Fruit fly (Drosophila melanogaster) whole organism, embryonic: ENCODE data around the gene CG43850.
A peak's percentile ranks its signal among the peaks of the same experiment; 100 is the strongest.

ENCODE experiments used
- Asciz ChIP-seq: fragments of 200-800 bp; sonication (Bioruptor generic); optimal IDR thresholded peaks from 2 replicates; lab custom pipeline; 2017; ENCODE audit warnings: missing biosample characterization, mild to moderate bottlenecking, missing genetic modification characterization, missing genetic modification reagents
- B-H2 ChIP-seq: fragments of 200-800 bp; sonication (Bioruptor generic); optimal IDR thresholded peaks from 2 replicates; lab custom pipeline; 2018; ENCODE audit warnings: missing biosample characterization, mild to moderate bottlenecking, missing genetic modification characterization
- CG12071 ChIP-seq: fragments of 200-800 bp; sonication (Bioruptor generic); optimal IDR thresholded peaks from 3 replicates; lab custom pipeline; 2018; ENCODE audit warnings: missing biosample characterization, mild to moderate bottlenecking, missing genetic modification characterization
- CG12155 ChIP-seq: fragments of 200-800 bp; sonication (Bioruptor generic); optimal IDR thresholded peaks from 3 replicates; lab custom pipeline; 2016; ENCODE audit warnings: missing biosample characterization, missing genetic modification characterization
- CG15011 ChIP-seq: fragments of 200-800 bp; sonication (Bioruptor generic); optimal IDR thresholded peaks from 3 replicates; lab custom pipeline; 2018; ENCODE audit warnings: missing biosample characterization, mild to moderate bottlenecking, missing genetic modification characterization
- CG15269 ChIP-seq: fragments of 200-800 bp; sonication (Bioruptor generic); optimal IDR thresholded peaks from 2 replicates; lab custom pipeline; 2018; ENCODE audit warnings: missing biosample characterization, mild to moderate bottlenecking, missing genetic modification characterization, moderate library complexity
- CG16779 ChIP-seq: fragments of 200-800 bp; sonication (Bioruptor generic); IDR thresholded peaks from 2 replicates; pipeline ENCODE4 v1.3.6; 2022; ENCODE audit warnings: missing biosample characterization, missing genetic modification characterization
- CG16863 ChIP-seq: fragments of 200-800 bp; sonication (Bioruptor generic); optimal IDR thresholded peaks from 3 replicates; lab custom pipeline; 2016; ENCODE audit warnings: missing biosample characterization, missing genetic modification characterization
- CG17568 ChIP-seq: fragments of 200-800 bp; sonication (Bioruptor generic); optimal IDR thresholded peaks from 2 replicates; lab custom pipeline; 2018; ENCODE audit warnings: missing biosample characterization, mild to moderate bottlenecking, missing genetic modification characterization, moderate library complexity
- CG1792 ChIP-seq: fragments of 200-800 bp; sonication (Bioruptor generic); optimal IDR thresholded peaks from 2 replicates; lab custom pipeline; 2016; ENCODE audit warnings: missing biosample characterization, missing genetic modification characterization
- CG18011 ChIP-seq: fragments of 200-800 bp; sonication (Bioruptor generic); optimal IDR thresholded peaks from 2 replicates; lab custom pipeline; 2017; ENCODE audit warnings: missing biosample characterization, missing genetic modification characterization, mild to moderate bottlenecking, moderate library complexity, missing genotype
- CG18262 ChIP-seq: fragments of 200-800 bp; optimal IDR thresholded peaks from 3 replicates; lab custom pipeline; 2019; ENCODE audit warnings: missing biosample characterization, mild to moderate bottlenecking, missing genetic modification characterization, moderate library complexity
- CG2120 ChIP-seq: fragments of 200-800 bp; sonication (Bioruptor generic); optimal IDR thresholded peaks from 3 replicates; lab custom pipeline; 2016; ENCODE audit warnings: missing biosample characterization, missing genetic modification characterization
- CG30403 ChIP-seq: fragments of 200-800 bp; sonication (Bioruptor generic); optimal IDR thresholded peaks from 3 replicates; lab custom pipeline; 2016; ENCODE audit warnings: missing biosample characterization, missing genetic modification characterization
- CG32772 ChIP-seq: fragments of 200-800 bp; sonication (Bioruptor generic); IDR thresholded peaks from 2 replicates; pipeline ENCODE4 v1.3.6; 2022; ENCODE audit warnings: missing biosample characterization, missing genetic modification characterization
- CG34376 ChIP-seq: fragments of 200-800 bp; sonication (Bioruptor generic); optimal IDR thresholded peaks from 2 replicates; lab custom pipeline; 2018; ENCODE audit warnings: missing biosample characterization, mild to moderate bottlenecking, missing genetic modification characterization
- CG4360 ChIP-seq: fragments of 200-800 bp; sonication (Bioruptor generic); IDR thresholded peaks from 2 replicates; pipeline ENCODE4 v1.3.6; 2022; ENCODE audit warnings: missing biosample characterization, missing genetic modification characterization
- CG43689 ChIP-seq: fragments of 200-800 bp; sonication (Bioruptor generic); IDR thresholded peaks from 2 replicates; pipeline ENCODE4 v1.3.6; 2022; ENCODE audit warnings: missing biosample characterization, missing genetic modification characterization
- CG8765 ChIP-seq: fragments of 200-800 bp; sonication (Bioruptor generic); IDR thresholded peaks from 2 replicates; pipeline ENCODE4 v1.3.6; 2022; ENCODE audit warnings: missing biosample characterization, missing genetic modification characterization
- Dip3 ChIP-seq: fragments of 200-800 bp; sonication (Bioruptor generic); optimal IDR thresholded peaks from 3 replicates; lab custom pipeline; 2016; ENCODE audit warnings: missing biosample characterization, missing genetic modification characterization
- Drgx ChIP-seq: fragments of 200-800 bp; sonication (Bioruptor generic); IDR thresholded peaks from 2 replicates; pipeline ENCODE4 v1.3.6; 2022; ENCODE audit warnings: missing biosample characterization, missing genetic modification characterization
- GATAe ChIP-seq: fragments of 200-800 bp; sonication (Bioruptor generic); conservative IDR thresholded peaks from 2 replicates; pipeline ENCODE4 v1.3.6; 2022; ENCODE audit warnings: missing biosample characterization, missing genetic modification characterization
- Hey ChIP-seq: fragments of 200-800 bp; sonication (Bioruptor generic); optimal IDR thresholded peaks from 3 replicates; lab custom pipeline; 2018; ENCODE audit warnings: missing biosample characterization, mild to moderate bottlenecking, missing genetic modification characterization
- Hr78 ChIP-seq, 2 experiments: fragments of 200-800 bp in 1 of 2; fragments of >200 bp in 1 of 2; sonication (Bioruptor generic) in 1 of 2; optimal IDR thresholded peaks; 2 replicates each; lab custom pipeline; 2017 to 2019; ENCODE audit warnings: missing biosample characterization in 2 of 2, missing genetic modification characterization in 2 of 2, mild to moderate bottlenecking in 1 of 2, moderate library complexity in 1 of 2
- Kr ChIP-seq: fragments of 200-800 bp; sonication (Bioruptor generic); optimal IDR thresholded peaks from 2 replicates; lab custom pipeline; 2017; ENCODE audit warnings: missing biosample characterization, mild to moderate bottlenecking, missing genetic modification characterization
- Tbp ChIP-seq: fragments of >200 bp; optimal IDR thresholded peaks from 2 replicates; lab custom pipeline; 2018; ENCODE audit warnings: missing biosample characterization, missing genetic modification characterization
- caup ChIP-seq: fragments of 200-800 bp; sonication (Bioruptor generic); optimal IDR thresholded peaks from 3 replicates; lab custom pipeline; 2017; ENCODE audit warnings: missing biosample characterization, mild to moderate bottlenecking, missing genetic modification characterization, moderate library complexity; ENCODE audit not compliant: severe bottlenecking
- chinmo ChIP-seq: fragments of 200-800 bp; sonication (Bioruptor generic); IDR thresholded peaks from 4 replicates; pipeline ENCODE4 v1.3.6; 2022; ENCODE audit warnings: missing biosample characterization, missing genetic modification characterization; ENCODE audit not compliant: partially characterized antibody
- chm ChIP-seq: fragments of 200-800 bp; sonication (Bioruptor generic); IDR thresholded peaks from 2 replicates; pipeline ENCODE4 v1.3.6; 2022; ENCODE audit warnings: missing biosample characterization, missing genetic modification characterization
- cwo ChIP-seq: fragments of 200-800 bp; sonication (Bioruptor generic); optimal IDR thresholded peaks from 3 replicates; lab custom pipeline; 2017; ENCODE audit warnings: missing biosample characterization, missing genetic modification characterization, mild to moderate bottlenecking, moderate library complexity, missing genetic modification reagents
- exex ChIP-seq: fragments of 200-800 bp; sonication (Bioruptor generic); optimal IDR thresholded peaks from 4 replicates; lab custom pipeline; 2018; ENCODE audit warnings: missing biosample characterization, mild to moderate bottlenecking, missing genetic modification characterization, moderate library complexity
- fu2 ChIP-seq: fragments of 200-800 bp; sonication (Bioruptor generic); optimal IDR thresholded peaks from 2 replicates; lab custom pipeline; 2016; ENCODE audit warnings: missing biosample characterization, missing genetic modification characterization
- grn ChIP-seq: fragments of 200-800 bp; sonication (Bioruptor generic); optimal IDR thresholded peaks from 3 replicates; lab custom pipeline; 2017; ENCODE audit warnings: missing biosample characterization, missing genetic modification characterization
- lab ChIP-seq: fragments of 200-800 bp; sonication (Bioruptor generic); optimal IDR thresholded peaks from 3 replicates; lab custom pipeline; 2017; ENCODE audit warnings: missing biosample characterization, missing genetic modification characterization, mild to moderate bottlenecking, moderate library complexity, missing genetic modification reagents
- mirr ChIP-seq: fragments of 200-800 bp; sonication (Bioruptor generic); optimal IDR thresholded peaks from 3 replicates; lab custom pipeline; 2018; ENCODE audit warnings: missing biosample characterization, mild to moderate bottlenecking, missing genetic modification characterization
- nerfin-2 ChIP-seq: fragments of 200-800 bp; sonication (Bioruptor generic); IDR thresholded peaks from 2 replicates; pipeline ENCODE4 v1.3.6; 2022; ENCODE audit warnings: missing biosample characterization, missing genetic modification characterization; ENCODE audit not compliant: partially characterized antibody
- odd ChIP-seq: fragments of 200-800 bp; sonication (Bioruptor generic); optimal IDR thresholded peaks from 2 replicates; lab custom pipeline; 2017; ENCODE audit warnings: missing biosample characterization, mild to moderate bottlenecking, missing genetic modification characterization
- phol ChIP-seq: fragments of 200-800 bp; sonication (Bioruptor generic); optimal IDR thresholded peaks from 3 replicates; lab custom pipeline; 2018; ENCODE audit warnings: missing biosample characterization, mild to moderate bottlenecking, missing genetic modification characterization, moderate library complexity
- sd ChIP-seq: fragments of 200-800 bp; sonication (Bioruptor generic); optimal IDR thresholded peaks from 3 replicates; lab custom pipeline; 2018; ENCODE audit warnings: missing biosample characterization, mild to moderate bottlenecking, missing genetic modification characterization, moderate library complexity
- sens ChIP-seq: fragments of 200-800 bp; sonication (Bioruptor generic); peaks from one replicate; lab custom pipeline; 2016; ENCODE audit warnings: missing biosample characterization, missing genetic modification characterization
- sug ChIP-seq: fragments of 200-800 bp; optimal IDR thresholded peaks from 2 replicates; lab custom pipeline; 2019; ENCODE audit warnings: missing biosample characterization, mild to moderate bottlenecking, missing genetic modification characterization, moderate library complexity
- zen2 ChIP-seq: fragments of 200-800 bp; sonication (Bioruptor generic); IDR thresholded peaks from 3 replicates; pipeline ENCODE4 v1.3.6; 2022; ENCODE audit warnings: missing biosample characterization, missing genetic modification characterization; ENCODE audit not compliant: partially characterized antibody
- zf30C ChIP-seq: fragments of 200-800 bp; sonication (Bioruptor generic); optimal IDR thresholded peaks from 3 replicates; lab custom pipeline; 2018; ENCODE audit warnings: missing biosample characterization, mild to moderate bottlenecking, missing genetic modification characterization

CG43850 gene

dm6 chr2L:13430919-13431502 is 15.8 kb downstream of the CG43850 start:
- TF ChIP-seq Drgx (GFP tag; lab: Robert Waterston, UW) (peak; percentile 30; the same call in 1 of the 2 replicates), CG15011 (GFP tag; lab: Kevin White, UChicago) (no peak), Tbp (GFP tag; lab: Kevin White, UChicago) (no peak)

dm6 chr2L:13434795-13435634 is 19.8 kb downstream of the CG43850 start, which contains the start of gene Tehao:
Gene Tehao, plus strand, starts transcription at chr2L:13435622.
- TF ChIP-seq exex = peak; percentile 70
- TF ChIP-seq CG2120 (GFP tag; lab: Kevin White, UChicago) = peak; percentile 20
- TF ChIP-seq cwo (GFP tag; lab: Kevin White, UChicago) = peak; percentile 78
- TF ChIP-seq GATAe (GFP tag; lab: Robert Waterston, UW) = peak; percentile 46
- TF ChIP-seq Kr (GFP tag; lab: Kevin White, UChicago) = no peak
- peak; percentile 34 for TF ChIP-seq sens
- TF ChIP-seq CG34376 (GFP tag; lab: Kevin White, UChicago) = peak; percentile 76
- no peak for TF ChIP-seq CG12155 (GFP tag; lab: Kevin White, UChicago)
- TF ChIP-seq Hr78 (GFP tag; optimal IDR thresholded peaks at IDR 0.05; lab: Kevin White, UChicago) = peak in 1 of 2 experiments; percentile 78
- peak; percentile 74 for TF ChIP-seq grn (GFP tag; lab: Kevin White, UChicago)
- TF ChIP-seq Asciz (GFP tag; lab: Kevin White, UChicago) = no peak
- TF ChIP-seq lab (GFP tag; lab: Kevin White, UChicago) = peak; percentile 42
- peak; percentile 81 for TF ChIP-seq sug (tag; lab: Kevin White, UChicago)
- TF ChIP-seq CG12071 (GFP tag; lab: Kevin White, UChicago) = no peak
- no peak for TF ChIP-seq CG18262 (tag; lab: Kevin White, UChicago)
- TF ChIP-seq CG18011 (GFP tag; lab: Kevin White, UChicago) = no peak
- peak; percentile 9 for TF ChIP-seq Dip3 (GFP tag; lab: Kevin White, UChicago)
- TF ChIP-seq CG16863 (GFP tag; lab: Kevin White, UChicago) = no peak
- no peak for TF ChIP-seq fu2 (GFP tag; lab: Kevin White, UChicago)

dm6 chr2L:13436791-13437190 is 21.6 kb downstream of the CG43850 start:
- TF ChIP-seq CG43689 (GFP tag; lab: Robert Waterston, UW) (no peak), sd (tag; lab: Kevin White, UChicago) (peak; percentile 55), cwo (GFP tag; lab: Kevin White, UChicago) (peak; percentile 82), nerfin-2 (GFP tag; lab: Robert Waterston, UW) (no peak), caup (GFP tag; lab: Kevin White, UChicago) (peak; percentile 35), CG1792 (GFP tag; lab: Kevin White, UChicago) (no peak), mirr (GFP tag; lab: Kevin White, UChicago) (peak; percentile 91), CG8765 (GFP tag; lab: Robert Waterston, UW) (no peak), CG4360 (GFP tag; lab: Robert Waterston, UW) (no peak), CG34376 (GFP tag; lab: Kevin White, UChicago) (peak; percentile 86), CG30403 (no peak), Hr78 (GFP tag; optimal IDR thresholded peaks at IDR 0.05; lab: Kevin White, UChicago) (peak in 1 of 2 experiments; percentile 16), CG15269 (tag; lab: Kevin White, UChicago) (no peak), zf30C (GFP tag; lab: Kevin White, UChicago) (no peak), CG16779 (GFP tag; lab: Robert Waterston, UW) (no peak), CG32772 (GFP tag; lab: Robert Waterston, UW) (no peak), chinmo (GFP tag; lab: Robert Waterston, UW) (0 out of 4 replicates have a peak, but pooled peaks have one; percentile 50), zen2 (GFP tag; lab: Robert Waterston, UW) (no peak), Hey (tag; lab: Kevin White, UChicago) (peak; percentile 21), phol (no peak), CG15011 (GFP tag; lab: Kevin White, UChicago) (no peak), GATAe (GFP tag; lab: Robert Waterston, UW) (peak; percentile 74), B-H2 (no peak), odd (GFP tag; lab: Kevin White, UChicago) (no peak), chm (GFP tag; lab: Robert Waterston, UW) (no peak), CG17568 (no peak)
